Fruit fly (Drosophila melanogaster): ENCODE measurements around the gene ND-PDSW.

- TF ChIP-seq CG33017 (tag; optimal IDR thresholded peaks at IDR 0.05) = no peak
- no peak for TF ChIP-seq CG1620 (GFP tag; optimal IDR thresholded peaks at IDR 0.05)
Observed at dm6 chr2L:3485506-3485905, 19.5 kb downstream of the ND-PDSW start.
